Worm (Caenorhabditis elegans): Measurements from ENCODE around the gene Y82E9BL.18.

Gene Y82E9BL.18

ce11 chrIII:1345694-1346093, 19.1 kb downstream of the Y82E9BL.18 start, which contains the start of gene Y82E9BL.6:
Gene Y82E9BL.6 (minus strand): TSS chrIII:1345794.
- no peak for TF ChIP-seq sea-2 (GFP tag; IDR thresholded peaks at IDR 0.05)
- no peak for TF ChIP-seq B0336.3 (GFP tag; IDR thresholded peaks at IDR 0.05)
- no peak for TF ChIP-seq snpc-1.1 (tag; optimal IDR thresholded peaks at IDR 0.05; ENCODE audit: insufficient read depth)
- TF ChIP-seq ekl-4 (GFP tag; IDR thresholded peaks at IDR 0.05): no peak
- no peak for TF ChIP-seq ceh-91 (GFP tag; IDR thresholded peaks at IDR 0.05)
- TF ChIP-seq F52B5.7 (tag; optimal IDR thresholded peaks at IDR 0.05): no peak
- no peak for TF ChIP-seq C06A6.2 (GFP tag; conservative IDR thresholded peaks at IDR 0.05)
- TF ChIP-seq F37B4.10 (GFP tag; IDR thresholded peaks at IDR 0.05): no peak
- no peak for TF ChIP-seq madf-8 (GFP tag; conservative IDR thresholded peaks at IDR 0.05)
- no peak for TF ChIP-seq tbp1 (GFP tag; optimal IDR thresholded peaks at IDR 0.05)
- no peak for TF ChIP-seq pha-4 (tag; optimal IDR thresholded peaks at IDR 0.05)
- no peak for TF ChIP-seq attf-6 (GFP tag; IDR thresholded peaks at IDR 0.05)
- no peak for TF ChIP-seq egrh-3 (GFP tag; IDR thresholded peaks at IDR 0.05)
- TF ChIP-seq nfya-1 (tag; optimal IDR thresholded peaks at IDR 0.05; ENCODE audit: borderline replicate concordance, insufficient read depth): no peak
- TF ChIP-seq athp-1 (tag; optimal IDR thresholded peaks at IDR 0.05): no peak

DNA sequence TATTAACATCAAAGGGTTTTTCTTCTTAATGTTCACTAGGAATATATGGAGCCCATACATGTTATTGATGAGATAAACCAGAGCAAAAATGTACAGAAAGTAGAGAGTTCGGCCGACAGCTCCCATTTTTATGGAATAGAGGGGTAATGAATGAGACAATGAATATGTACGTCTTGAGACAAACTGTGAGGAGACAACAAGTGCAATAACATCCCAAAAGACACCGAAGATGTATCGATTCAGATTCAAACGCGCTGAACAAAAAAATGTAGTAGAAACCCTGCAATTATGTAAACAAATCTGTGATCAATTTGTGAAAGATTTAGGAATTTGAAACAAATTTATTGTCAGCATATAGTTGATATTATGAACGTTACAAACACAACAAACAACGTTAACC, 20.4 kb downstream of the Y82E9BL.18 start:
- TF ChIP-seq C06A6.2 (GFP tag; conservative IDR thresholded peaks at IDR 0.05) (no peak), Y67H2A.10 (GFP tag; conservative IDR thresholded peaks at IDR 0.05) (no peak), Y95B8A.8 (GFP tag; IDR thresholded peaks at IDR 0.05) (no peak), pha-4 (tag; optimal IDR thresholded peaks at IDR 0.05) (no peak), ztf-18 (tag; optimal IDR thresholded peaks at IDR 0.05) (no peak), egrh-3 (GFP tag; IDR thresholded peaks at IDR 0.05) (no peak), tlf-1 (GFP tag; optimal IDR thresholded peaks at IDR 0.05) (no peak), bed-2 (GFP tag; IDR thresholded peaks at IDR 0.05) (no peak), pbrm-1 (GFP tag; IDR thresholded peaks at IDR 0.05) (no peak), lin-40 (tag; optimal IDR thresholded peaks at IDR 0.05) (no peak)

DNA sequence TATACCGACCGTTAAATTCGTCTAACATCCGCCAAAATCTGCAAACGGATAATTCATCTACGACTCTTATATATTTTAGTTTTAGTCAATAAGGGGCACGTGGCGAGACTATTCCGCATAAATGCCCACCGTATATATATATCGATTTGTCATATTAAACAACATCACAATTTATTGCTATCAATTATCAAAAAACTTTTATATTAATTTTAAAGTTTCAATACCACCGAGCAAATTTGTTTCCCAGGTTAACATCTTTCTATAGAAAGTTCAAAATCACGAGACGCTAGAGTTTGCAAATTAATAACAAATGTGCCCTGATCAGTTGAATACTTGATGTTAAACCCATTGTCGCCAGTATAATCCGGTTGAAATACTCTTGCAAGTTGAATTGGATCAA, 20.9 kb downstream of the Y82E9BL.18 start, which contains the start of gene Y82E9BL.5:
Y82E9BL.5 (minus strand) TSS at position 101 of the 400 bp plus-strand sequence.
- TF ChIP-seq hlh-12 (tag; optimal IDR thresholded peaks at IDR 0.05) (no peak), mel-28 (tag; optimal IDR thresholded peaks at IDR 0.05; ENCODE audit: borderline replicate concordance) (no peak), snpc-1.3 (tag; optimal IDR thresholded peaks at IDR 0.05; ENCODE audit: insufficient read depth) (no peak), repo-1 (tag; optimal IDR thresholded peaks at IDR 0.05) (no peak), Y53F4B.3 (GFP tag; IDR thresholded peaks at IDR 0.05) (no peak), ets-4 (GFP tag; optimal IDR thresholded peaks at IDR 0.05) (no peak), madf-6 (GFP tag; IDR thresholded peaks at IDR 0.05) (no peak)

DNA sequence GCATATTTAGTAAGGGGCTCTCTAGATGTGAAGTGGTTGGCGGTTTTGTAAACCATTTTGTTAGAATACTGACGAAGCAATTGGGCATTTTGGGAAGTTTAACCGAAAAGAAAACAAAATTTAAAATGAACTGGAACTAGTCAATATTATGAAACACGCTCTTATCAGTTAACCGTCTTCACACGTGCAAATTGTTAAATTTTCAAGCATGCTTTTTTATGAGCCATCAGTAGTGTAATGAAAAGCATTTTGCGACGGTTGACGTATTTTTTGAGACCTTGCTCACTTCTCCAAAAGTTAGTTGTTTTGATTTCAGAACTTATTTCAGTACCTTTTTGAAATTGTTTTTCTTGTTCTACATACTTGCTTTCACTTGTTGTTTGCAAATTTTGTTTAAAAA, 22.7 kb downstream of the Y82E9BL.18 start, which contains the start of gene fbxa-25:
fbxa-25 (minus strand) TSS at position 138 of the 400 bp plus-strand sequence.
- TF ChIP-seq K11D2.4 (GFP tag; IDR thresholded peaks at IDR 0.05) (no peak), F22D6.2 (tag; optimal IDR thresholded peaks at IDR 0.05) (no peak), ceh-100 (GFP tag; IDR thresholded peaks at IDR 0.05) (no peak), B0019.2 (GFP tag; conservative IDR thresholded peaks at IDR 0.05) (no peak), nhr-80 (tag; optimal IDR thresholded peaks at IDR 0.05) (peak; percentile 15)

Data from whole organism, young adult.